Worm (Caenorhabditis elegans): Measurements from ENCODE around the gene T19C4.5.

Gene T19C4.5

ce11 chrV:11146958-11147779, 24.8 kb upstream of the T19C4.5 start, which contains the start of the genes T19C4.24 and nlp-33 (continued):
- TF ChIP-seq lin-35 (GFP tag; optimal IDR thresholded peaks at IDR 0.05) (peak in 1 of 2 experiments; percentile 19), fos-1 (tag; optimal IDR thresholded peaks at IDR 0.05) (no peak), swsn-7 (tag; optimal IDR thresholded peaks at IDR 0.05) (no peak), nhr-71 (tag; optimal IDR thresholded peaks at IDR 0.05) (peak; percentile 40), efl-1 (optimal IDR thresholded peaks at IDR 0.05) (no peak), efl-1 (GFP tag; optimal IDR thresholded peaks at IDR 0.05 in 1 of 2) (no peak), sptf-1 (tag; optimal IDR thresholded peaks at IDR 0.05) (no peak), hlh-4 (tag; optimal IDR thresholded peaks at IDR 0.05) (no peak), mab-9 (GFP tag; IDR thresholded peaks at IDR 0.05) (no peak), nhr-85 (tag) (peak; percentile 89), hpl-2 (GFP tag; optimal IDR thresholded peaks at IDR 0.05) (no peak), aly-2 (tag; optimal IDR thresholded peaks at IDR 0.05) (no peak), ceh-88 (GFP tag; IDR thresholded peaks at IDR 0.05) (no peak), unc-98 (GFP tag; IDR thresholded peaks at IDR 0.05) (no peak), C34B4.2 (tag; optimal IDR thresholded peaks at IDR 0.05) (no peak), fkh-8 (tag; optimal IDR thresholded peaks at IDR 0.05) (no peak), zip-4 (GFP tag; optimal IDR thresholded peaks at IDR 0.05) (no peak), tbx-2 (tag; optimal IDR thresholded peaks at IDR 0.05) (peak; percentile 20), nhr-11 (tag; optimal IDR thresholded peaks at IDR 0.05) (no peak), xbp-1 (tag; optimal IDR thresholded peaks at IDR 0.05) (no peak), ama-1 (optimal IDR thresholded peaks at IDR 0.05) (peak; percentile 82), elt-2 (tag; optimal IDR thresholded peaks at IDR 0.05) (no peak), zag-1 (tag; optimal IDR thresholded peaks at IDR 0.05) (no peak), fkh-4 (tag; optimal IDR thresholded peaks at IDR 0.05; ENCODE audit: borderline replicate concordance) (no peak), nhr-19 (GFP tag; conservative IDR thresholded peaks at IDR 0.05) (peak; percentile 16; the same call in 1 of the 2 replicates), hlh-17 (GFP tag; optimal IDR thresholded peaks at IDR 0.05; ENCODE audit: borderline replicate concordance) (no peak), egl-27 (tag; optimal IDR thresholded peaks at IDR 0.05) (no peak), ces-1 (GFP tag; optimal IDR thresholded peaks at IDR 0.05) (no peak), blmp-1 (tag; optimal IDR thresholded peaks at IDR 0.05) (peak; percentile 26), nhr-76 (tag; optimal IDR thresholded peaks at IDR 0.05) (no peak), lir-3 (tag; optimal IDR thresholded peaks at IDR 0.05; ENCODE audit: poor library complexity) (no peak), tlp-1 (tag; optimal IDR thresholded peaks at IDR 0.05) (no peak), egl-13 (tag; optimal IDR thresholded peaks at IDR 0.05) (no peak)

- TF ChIP-seq jun-1 (tag; optimal IDR thresholded peaks at IDR 0.05) (peak; percentile 9), elt-3 (tag; optimal IDR thresholded peaks at IDR 0.05) (peak in 1 of 6 experiments; percentile 76), nhr-71 (tag; optimal IDR thresholded peaks at IDR 0.05) (peak; percentile 38), ztf-4 (tag; optimal IDR thresholded peaks at IDR 0.05) (peak; percentile 18), lsy-2 (tag; optimal IDR thresholded peaks at IDR 0.05) (peak in 1 of 2 experiments; percentile 12), nhr-90 (tag; optimal IDR thresholded peaks at IDR 0.05; ENCODE audit: poor library complexity) (peak; percentile 17), snpc-4 (tag; optimal IDR thresholded peaks at IDR 0.05) (no peak), mab-9 (GFP tag; IDR thresholded peaks at IDR 0.05) (no peak), efl-1 (optimal IDR thresholded peaks at IDR 0.05) (no peak), efl-1 (GFP tag; optimal IDR thresholded peaks at IDR 0.05 in 1 of 2) (peak in 1 of 2 experiments; percentile 76), nhr-85 (tag) (peak; percentile 86)
Observed at ce11 chrV:11147780-11148144, 24.3 kb upstream of the T19C4.5 start.

- TF ChIP-seq nhr-85 (tag) (peak; percentile 79), mep-1 (tag; optimal IDR thresholded peaks at IDR 0.05) (peak; percentile 8), nhr-76 (tag; optimal IDR thresholded peaks at IDR 0.05) (no peak), elt-3 (tag; optimal IDR thresholded peaks at IDR 0.05) (peak in 1 of 6 experiments; percentile 48), swsn-7 (tag; optimal IDR thresholded peaks at IDR 0.05) (no peak), blmp-1 (tag; optimal IDR thresholded peaks at IDR 0.05) (peak; percentile 80)
Observed at ce11 chrV:11148971-11149370, 23.0 kb upstream of the T19C4.5 start.

Measured in whole organism, L1 larva.